Comparison of ENCODE assay signal across 1 fruit fly cellular context in genomic region chrX:5783260-5784040, dm6.
A peak's percentile ranks its signal among the peaks of the same experiment; 100 is the strongest.
TF ChIP-seq lines count a peak whose summit lies in the region.

No protein-coding gene starts in this region.

TF ChIP-seq in whole organism, embryonic, 481 proteins besides CTCF, POLR2A, EP300 and RAD21 (continued from another document):
- TF ChIP-seq gsb (GFP tag; IDR thresholded peaks at IDR 0.05; lab: Robert Waterston, UW) (no peak), D19B (GFP tag; optimal IDR thresholded peaks at IDR 0.05; lab: Kevin White, UChicago) (no peak), sima (GFP tag; optimal IDR thresholded peaks at IDR 0.05; lab: Kevin White, UChicago) (no peak), tup (GFP tag; optimal IDR thresholded peaks at IDR 0.05; lab: Kevin White, UChicago) (no peak), CG15696 (tag; optimal IDR thresholded peaks at IDR 0.05; lab: Kevin White, UChicago) (no peak), CG16779 (GFP tag; IDR thresholded peaks at IDR 0.05; lab: Robert Waterston, UW) (no peak), cad (GFP tag; optimal IDR thresholded peaks at IDR 0.05; lab: Kevin White, UChicago) (no peak), NFAT (GFP tag; IDR thresholded peaks at IDR 0.05; lab: Robert Waterston, UW) (no peak), lilli (GFP tag; optimal IDR thresholded peaks at IDR 0.05; lab: Kevin White, UChicago) (peak; percentile 10), CG3407 (GFP tag; optimal IDR thresholded peaks at IDR 0.05; lab: Kevin White, UChicago) (peak; percentile 41), ac (GFP tag; optimal IDR thresholded peaks at IDR 0.05; lab: Kevin White, UChicago) (no peak), kni (GFP tag; optimal IDR thresholded peaks at IDR 0.05; lab: Kevin White, UChicago) (peak; percentile 8), nmo (GFP tag; optimal IDR thresholded peaks at IDR 0.05; lab: Kevin White, UChicago) (peak; percentile 57), bigmax (GFP tag; optimal IDR thresholded peaks at IDR 0.05; lab: Kevin White, UChicago) (no peak), ap (GFP tag; IDR thresholded peaks at IDR 0.05; lab: Robert Waterston, UW) (no peak; the same call in 1 of the 2 replicates), CG13775 (GFP tag; optimal IDR thresholded peaks at IDR 0.05; lab: Kevin White, UChicago) (no peak), tll (GFP tag; optimal IDR thresholded peaks at IDR 0.05; lab: Kevin White, UChicago) (no peak), Dfd (GFP tag; optimal IDR thresholded peaks at IDR 0.05; lab: Kevin White, UChicago) (no peak), CG17829 (tag; optimal IDR thresholded peaks at IDR 0.05; lab: Kevin White, UChicago) (peak; percentile 49), CG1603 (tag; optimal IDR thresholded peaks at IDR 0.05; lab: Kevin White, UChicago) (peak; percentile 74), Ssrp (tag; optimal IDR thresholded peaks at IDR 0.05; lab: Kevin White, UChicago) (peak; percentile 62), Mes4 (GFP tag; optimal IDR thresholded peaks at IDR 0.05; lab: Kevin White, UChicago) (no peak), sd (tag; optimal IDR thresholded peaks at IDR 0.05; lab: Kevin White, UChicago) (no peak), lmd (GFP tag; IDR thresholded peaks at IDR 0.05; lab: Robert Waterston, UW) (peak; percentile 37; the same call in 1 of the 2 replicates), CG17328 (GFP tag; IDR thresholded peaks at IDR 0.05; lab: Robert Waterston, UW) (0 out of 2 replicates have a peak, but pooled peaks have one; percentile 34), CG34224 (GFP tag; IDR thresholded peaks at IDR 0.05; lab: Robert Waterston, UW; ENCODE audit: partially characterized antibody) (no peak), CG18599 (GFP tag; optimal IDR thresholded peaks at IDR 0.05; lab: Kevin White, UChicago) (peak; percentile 15), CG5245 (GFP tag; optimal IDR thresholded peaks at IDR 0.05; lab: Kevin White, UChicago) (no peak), az2 (GFP tag; optimal IDR thresholded peaks at IDR 0.05; lab: Kevin White, UChicago) (peak; percentile 47), zfh1 (GFP tag; IDR thresholded peaks at IDR 0.05; lab: Robert Waterston, UW) (peak; percentile 53; the same call in 1 of the 3 replicates), phol (tag; optimal IDR thresholded peaks at IDR 0.05; lab: Kevin White, UChicago) (peak; percentile 62), CG5953 (GFP tag; IDR thresholded peaks at IDR 0.05; lab: Robert Waterston, UW) (no peak), Scr (GFP tag; IDR thresholded peaks at IDR 0.05; lab: Robert Waterston, UW; ENCODE audit: partially characterized antibody) (no peak), Pdp1 (GFP tag; optimal IDR thresholded peaks at IDR 0.05; lab: Kevin White, UChicago) (peak in 1 of 2 experiments; percentile 17), dati (GFP tag; IDR thresholded peaks at IDR 0.05; lab: Robert Waterston, UW) (no peak), tgo (GFP tag; IDR thresholded peaks at IDR 0.05; lab: Robert Waterston, UW) (peak; percentile 35; the same call in 1 of the 3 replicates), nerfin-1 (tag; optimal IDR thresholded peaks at IDR 0.05; lab: Kevin White, UChicago) (peak; percentile 20), BtbVII (GFP tag; optimal IDR thresholded peaks at IDR 0.05; lab: Kevin White, UChicago) (no peak), CG17612 (GFP tag; IDR thresholded peaks at IDR 0.05; lab: Robert Waterston, UW) (no peak), Elba2 (GFP tag; optimal IDR thresholded peaks at IDR 0.05; lab: Kevin White, UChicago) (no peak), CG4854 (GFP tag; optimal IDR thresholded peaks at IDR 0.05; lab: Kevin White, UChicago) (no peak), CG11247 (GFP tag; IDR thresholded peaks at IDR 0.05; lab: Robert Waterston, UW) (peak; percentile 53), B-H1 (GFP tag; IDR thresholded peaks at IDR 0.05; lab: Robert Waterston, UW) (no peak; the same call in 2 of the 3 replicates), CG11560 (tag; IDR thresholded peaks at IDR 0.05; lab: Robert Waterston, UW) (no peak), Lhr (GFP tag; optimal IDR thresholded peaks at IDR 0.05; lab: Kevin White, UChicago) (no peak), CG5180 (GFP tag; optimal IDR thresholded peaks at IDR 0.05; lab: Kevin White, UChicago) (no peak), gfzf (GFP tag; optimal IDR thresholded peaks at IDR 0.05; lab: Kevin White, UChicago) (no peak), h (optimal IDR thresholded peaks at IDR 0.05; lab: Kevin White, UChicago) (no peak), CG14050 (GFP tag; IDR thresholded peaks at IDR 0.05; lab: Robert Waterston, UW) (no peak), Xbp1 (GFP tag; optimal IDR thresholded peaks at IDR 0.05; lab: Kevin White, UChicago) (peak; percentile 33), CG7928 (GFP tag; optimal IDR thresholded peaks at IDR 0.05; lab: Kevin White, UChicago) (no peak), lbe (GFP tag; optimal IDR thresholded peaks at IDR 0.05; lab: Kevin White, UChicago) (peak; percentile 59), seq (GFP tag; IDR thresholded peaks at IDR 0.05; lab: Robert Waterston, UW) (no peak), kah (GFP tag; optimal IDR thresholded peaks at IDR 0.05; lab: Kevin White, UChicago) (no peak), CG12744 (GFP tag; optimal IDR thresholded peaks at IDR 0.05; lab: Kevin White, UChicago) (no peak), CG10267 (tag; optimal IDR thresholded peaks at IDR 0.05; lab: Kevin White, UChicago) (peak; percentile 26), CG17361 (GFP tag; IDR thresholded peaks at IDR 0.05; lab: Robert Waterston, UW) (peak; percentile 57; the same call in 1 of the 3 replicates), nau (GFP tag; optimal IDR thresholded peaks at IDR 0.05; lab: Kevin White, UChicago) (no peak), gcm (GFP tag; optimal IDR thresholded peaks at IDR 0.05; lab: Kevin White, UChicago) (peak; percentile 2), btn (GFP tag; optimal IDR thresholded peaks at IDR 0.05; lab: Kevin White, UChicago) (no peak), Aef1 (GFP tag; IDR thresholded peaks at IDR 0.05; lab: Robert Waterston, UW) (no peak), unc-4 (GFP tag; IDR thresholded peaks at IDR 0.05; lab: Robert Waterston, UW; ENCODE audit: partially characterized antibody) (no peak), dm (GFP tag; optimal IDR thresholded peaks at IDR 0.05; lab: Kevin White, UChicago) (no peak), cato (GFP tag; optimal IDR thresholded peaks at IDR 0.05; lab: Kevin White, UChicago; ENCODE audit: borderline replicate concordance) (no peak), repo (GFP tag; optimal IDR thresholded peaks at IDR 0.05; lab: Kevin White, UChicago) (no peak), CG8281 (tag; optimal IDR thresholded peaks at IDR 0.05; lab: Kevin White, UChicago) (no peak), knrl (GFP tag; IDR thresholded peaks at IDR 0.05; lab: Robert Waterston, UW; ENCODE audit: partially characterized antibody) (no peak), CG32767 (GFP tag; IDR thresholded peaks at IDR 0.05; lab: Robert Waterston, UW) (peak; percentile 41; the same call in 1 of the 2 replicates), CG18619 (GFP tag; optimal IDR thresholded peaks at IDR 0.05; lab: Kevin White, UChicago) (no peak), CG11504 (tag; optimal IDR thresholded peaks at IDR 0.05; lab: Kevin White, UChicago) (peak; percentile 72), CG10209 (GFP tag; optimal IDR thresholded peaks at IDR 0.05; lab: Kevin White, UChicago) (peak; percentile 35), grau (tag; optimal IDR thresholded peaks at IDR 0.05; lab: Kevin White, UChicago) (peak; percentile 38), Lim3 (GFP tag; IDR thresholded peaks at IDR 0.05; lab: Robert Waterston, UW) (no peak), psq (GFP tag; optimal IDR thresholded peaks at IDR 0.05; lab: Kevin White, UChicago) (no peak), CG2712 (tag; optimal IDR thresholded peaks at IDR 0.05; lab: Kevin White, UChicago) (peak; percentile 40), pros (GFP tag; optimal IDR thresholded peaks at IDR 0.05; lab: Kevin White, UChicago) (no peak), Fer3 (tag; optimal IDR thresholded peaks at IDR 0.05; lab: Kevin White, UChicago) (no peak), danr (GFP tag; IDR thresholded peaks at IDR 0.05; lab: Robert Waterston, UW) (no peak), klu (GFP tag; IDR thresholded peaks at IDR 0.05; lab: Robert Waterston, UW) (no peak), sc (optimal IDR thresholded peaks at IDR 0.05; lab: Kevin White, UChicago) (no peak), sc (GFP tag; optimal IDR thresholded peaks at IDR 0.05; lab: Kevin White, UChicago) (no peak), cas (GFP tag; IDR thresholded peaks at IDR 0.05; lab: Robert Waterston, UW) (no peak), CG14710 (tag; optimal IDR thresholded peaks at IDR 0.05; lab: Kevin White, UChicago) (no peak), so (GFP tag; IDR thresholded peaks at IDR 0.05; lab: Robert Waterston, UW) (peak; percentile 47; the same call in 1 of the 3 replicates), CG8478 (optimal IDR thresholded peaks at IDR 0.05; lab: Kevin White, UChicago) (no peak), hkb (optimal IDR thresholded peaks at IDR 0.05; lab: Kevin White, UChicago) (no peak), hkb (GFP tag; IDR thresholded peaks at IDR 0.05; lab: Robert Waterston, UW) (peak; percentile 51; the same call in 1 of the 2 replicates), ewg (GFP tag; optimal IDR thresholded peaks at IDR 0.05; lab: Kevin White, UChicago) (peak; percentile 31), zen (tag; optimal IDR thresholded peaks at IDR 0.05; lab: Kevin White, UChicago) (no peak), ftz-f1 (GFP tag; optimal IDR thresholded peaks at IDR 0.05; lab: Kevin White, UChicago) (no peak), PHDP (tag; optimal IDR thresholded peaks at IDR 0.05; lab: Kevin White, UChicago) (peak; percentile 41), CG9215 (GFP tag; IDR thresholded peaks at IDR 0.05; lab: Robert Waterston, UW) (no peak), Kr (GFP tag; optimal IDR thresholded peaks at IDR 0.05; lab: Kevin White, UChicago) (no peak), CG10959 (GFP tag; IDR thresholded peaks at IDR 0.05; lab: Robert Waterston, UW) (no peak), Nf-YC (tag; optimal IDR thresholded peaks at IDR 0.05; lab: Kevin White, UChicago) (no peak), Hr39 (optimal IDR thresholded peaks at IDR 0.05; lab: Kevin White, UChicago) (no peak), grn (GFP tag; optimal IDR thresholded peaks at IDR 0.05; lab: Kevin White, UChicago) (no peak), ab (GFP tag; optimal IDR thresholded peaks at IDR 0.05; lab: Kevin White, UChicago) (no peak), CG13123 (GFP tag; optimal IDR thresholded peaks at IDR 0.05; lab: Kevin White, UChicago) (no peak)
